Worm (Caenorhabditis elegans): ENCODE data around the gene adr-2.
A peak's percentile ranks its signal among the peaks of the same experiment; 100 is the strongest.

ce11 chrIII:7207903-7208497 is 24.7 kb downstream of the adr-2 start, which contains the start of gene rpl-6:
- TF ChIP-seq F49E8.2 (tag; optimal IDR thresholded peaks at IDR 0.05; ENCODE audit: insufficient read depth) (peak; percentile 47), lin-26 (GFP tag; IDR thresholded peaks at IDR 0.05) (no peak), let-526 (GFP tag; IDR thresholded peaks at IDR 0.05) (no peak)

All from whole organism, young adult.